Worm (Caenorhabditis elegans) whole organism, midembryonic: ENCODE measurements around the gene T19D2.13.

Experiments
- cog-1 ChIP-seq: sonication (generic microtip); optimal IDR thresholded peaks from 2 replicates; lab custom pipeline; 2016; ENCODE audit warnings: missing genetic modification characterization, missing compliant biosample characterization
- flt-1 ChIP-seq: fragments of 200-800 bp; sonication (Bioruptor generic); IDR thresholded peaks from 2 replicates; pipeline ENCODE4 v1.3.6; 2022; ENCODE audit warnings: missing genetic modification characterization, missing compliant biosample characterization
- klf-2 ChIP-seq: fragments of 200-800 bp; sonication (Bioruptor generic); conservative IDR thresholded peaks from 2 replicates; pipeline ENCODE4 v1.3.6; 2022; ENCODE audit warnings: missing genetic modification reagents, missing genetic modification characterization, missing compliant biosample characterization
- med-1 ChIP-seq: sonication (generic microtip); optimal IDR thresholded peaks from 2 replicates; lab custom pipeline; 2017; ENCODE audit warnings: missing genetic modification characterization, mild to moderate bottlenecking, missing compliant biosample characterization, antibody characterized with exemption, missing genetic modification reagents; ENCODE audit not compliant: insufficient read depth
- ref-1 ChIP-seq: fragments of 200-800 bp; sonication (Bioruptor generic); conservative IDR thresholded peaks from 2 replicates; pipeline ENCODE4 v1.3.6; 2022; ENCODE audit warnings: missing genetic modification reagents, missing genetic modification characterization, missing compliant biosample characterization
- tab-1 ChIP-seq: fragments of 200-800 bp; sonication (Bioruptor generic); IDR thresholded peaks from 2 replicates; pipeline ENCODE4 v1.3.6; 2022; ENCODE audit warnings: missing genetic modification characterization, missing compliant biosample characterization
- ztf-23 ChIP-seq: fragments of 200-800 bp; sonication (Bioruptor generic); IDR thresholded peaks from 2 replicates; pipeline ENCODE4 v1.3.6; 2022; ENCODE audit warnings: missing genetic modification reagents, missing genetic modification characterization, missing compliant biosample characterization
- ztf-29 ChIP-seq: fragments of 200-800 bp; sonication (Bioruptor generic); IDR thresholded peaks from 2 replicates; pipeline ENCODE4 v1.3.6; 2022; ENCODE audit warnings: missing genetic modification reagents, missing genetic modification characterization, missing compliant biosample characterization

ce11 chrX:3920747-3921146 lies 21.4 kb downstream of the T19D2.13 start:
- no peak for TF ChIP-seq ref-1 (GFP tag; lab: Robert Waterston, UW)
- TF ChIP-seq cog-1 = no peak
- TF ChIP-seq klf-2 (GFP tag; lab: Robert Waterston, UW) = no peak
- no peak for TF ChIP-seq flt-1 (GFP tag; lab: Robert Waterston, UW)
- no peak for TF ChIP-seq ztf-23 (GFP tag; lab: Robert Waterston, UW)
- no peak for TF ChIP-seq ztf-29
- no peak for TF ChIP-seq med-1 (GFP tag; lab: Kevin White, UChicago)
- TF ChIP-seq tab-1 (GFP tag; lab: Robert Waterston, UW) = no peak
